Worm (Caenorhabditis elegans) whole organism, L3 larva: Measurements from ENCODE around the gene ddo-2.

Experiments used
- R02D3.7 ChIP-seq: fragments of 150-350 bp; optimal IDR thresholded peaks from 2 replicates; lab custom pipeline; 2014; ENCODE audit warnings: missing biosample characterization, missing genetic modification characterization
- ZK546.5 ChIP-seq: sonication (generic microtip); optimal IDR thresholded peaks from 2 replicates; lab custom pipeline; 2017; ENCODE audit warnings: missing biosample characterization, missing genetic modification characterization
- ama-1 ChIP-seq: fragments of 150-350 bp; optimal IDR thresholded peaks from 2 replicates; lab custom pipeline; 2018
- ceh-16 ChIP-seq: sonication (generic microtip); optimal IDR thresholded peaks from 2 replicates; lab custom pipeline; 2017; ENCODE audit warnings: missing biosample characterization, missing genetic modification characterization
- ceh-28 ChIP-seq: fragments of 150-350 bp; optimal IDR thresholded peaks from 2 replicates; lab custom pipeline; 2014; ENCODE audit warnings: missing biosample characterization, missing genetic modification reagents, missing genetic modification characterization
- ceh-82 ChIP-seq: fragments of 150-350 bp; optimal IDR thresholded peaks from 2 replicates; lab custom pipeline; 2014; ENCODE audit warnings: missing biosample characterization, missing genetic modification characterization
- ceh-9 ChIP-seq: sonication (generic microtip); optimal IDR thresholded peaks from 2 replicates; lab custom pipeline; 2018; ENCODE audit warnings: missing biosample characterization, missing genetic modification characterization
- daf-12 ChIP-seq: fragments of 150-350 bp; optimal IDR thresholded peaks from 2 replicates; lab custom pipeline; 2014; ENCODE audit warnings: missing biosample characterization, missing genetic modification reagents, missing genetic modification characterization
- egl-27 ChIP-seq: sonication (generic microtip); optimal IDR thresholded peaks from 4 replicates; lab custom pipeline; 2017; ENCODE audit warnings: missing biosample characterization, missing genetic modification reagents, missing genetic modification characterization
- egl-5 ChIP-seq: fragments of 150-350 bp; optimal IDR thresholded peaks from 2 replicates; lab custom pipeline; 2017; ENCODE audit warnings: missing biosample characterization, missing genetic modification reagents, missing genetic modification characterization, inconsistent platforms
- elt-1 ChIP-seq: fragments of 150-350 bp; optimal IDR thresholded peaks from 2 replicates; lab custom pipeline; 2014; ENCODE audit warnings: missing biosample characterization, missing genetic modification characterization
- elt-2 ChIP-seq: sonication (generic microtip); optimal IDR thresholded peaks from 2 replicates; lab custom pipeline; 2016; ENCODE audit warnings: missing genetic modification reagents, mild to moderate bottlenecking, missing genetic modification characterization, missing compliant biosample characterization
- elt-3 ChIP-seq, 3 experiments: fragments of 150-350 bp in 1 of 3; sonication (generic microtip) in 2 of 3; optimal IDR thresholded peaks; 2 replicates in 2 of 3; 4 replicates in 1 of 3; lab custom pipeline; 2014 to 2017; ENCODE audit warnings: missing biosample characterization in 3 of 3, missing genetic modification characterization in 3 of 3
- eor-1 ChIP-seq, 2 experiments: fragments of 150-350 bp; optimal IDR thresholded peaks; 2 replicates each; lab custom pipeline; 2014 to 2018; ENCODE audit warnings: missing biosample characterization in 2 of 2, missing genetic modification characterization in 2 of 2
- fkh-10 ChIP-seq: sonication (generic microtip); optimal IDR thresholded peaks from 2 replicates; lab custom pipeline; 2017; ENCODE audit warnings: missing biosample characterization, missing genetic modification reagents, missing genetic modification characterization
- fkh-2 ChIP-seq: fragments of 150-350 bp; optimal IDR thresholded peaks from 2 replicates; lab custom pipeline; 2014; ENCODE audit warnings: missing biosample characterization, missing genetic modification reagents, missing genetic modification characterization
- fos-1 ChIP-seq: fragments of 150-350 bp; optimal IDR thresholded peaks from 2 replicates; lab custom pipeline; 2014; ENCODE audit warnings: missing biosample characterization, missing genetic modification characterization
- hmg-11 ChIP-seq: sonication (generic microtip); optimal IDR thresholded peaks from 2 replicates; lab custom pipeline; 2016; ENCODE audit warnings: missing genetic modification characterization, missing compliant biosample characterization
- jun-1 ChIP-seq: fragments of 150-350 bp; optimal IDR thresholded peaks from 2 replicates; lab custom pipeline; 2014; ENCODE audit warnings: missing biosample characterization, missing genetic modification reagents, missing genetic modification characterization
- lin-15B ChIP-seq: fragments of 150-350 bp; optimal IDR thresholded peaks from 2 replicates; lab custom pipeline; 2014; ENCODE audit warnings: missing biosample characterization, missing genetic modification characterization
- lin-39 ChIP-seq: fragments of 150-350 bp; optimal IDR thresholded peaks from 2 replicates; lab custom pipeline; 2018; ENCODE audit warnings: missing biosample characterization, missing genetic modification reagents, missing genetic modification characterization
- mdl-1 ChIP-seq: fragments of 150-350 bp; optimal IDR thresholded peaks from 2 replicates; lab custom pipeline; 2014; ENCODE audit warnings: missing biosample characterization, missing genetic modification characterization
- mml-1 ChIP-seq: fragments of 150-350 bp; sonication (generic microtip); optimal IDR thresholded peaks from 3 replicates; lab custom pipeline; 2014; ENCODE audit warnings: missing biosample characterization, missing genetic modification characterization
- nfya-1 ChIP-seq: sonication (generic microtip); optimal IDR thresholded peaks from 2 replicates; lab custom pipeline; 2017; ENCODE audit warnings: missing genetic modification characterization, mild to moderate bottlenecking, missing compliant biosample characterization, antibody characterized with exemption, moderate library complexity; ENCODE audit not compliant: insufficient read depth
- nhr-11 ChIP-seq: fragments of 150-350 bp; optimal IDR thresholded peaks from 2 replicates; lab custom pipeline; 2014; ENCODE audit warnings: missing biosample characterization, missing genetic modification characterization
- nhr-12 ChIP-seq: fragments of 150-350 bp; optimal IDR thresholded peaks from 2 replicates; lab custom pipeline; 2014; ENCODE audit warnings: missing biosample characterization, missing genetic modification characterization
- nhr-237 ChIP-seq: fragments of 150-350 bp; optimal IDR thresholded peaks from 2 replicates; lab custom pipeline; 2014; ENCODE audit warnings: missing biosample characterization, missing genetic modification characterization
- nhr-25 ChIP-seq: sonication (generic microtip); optimal IDR thresholded peaks from 2 replicates; lab custom pipeline; 2017; ENCODE audit warnings: missing biosample characterization, missing genetic modification characterization
- nhr-28 ChIP-seq: fragments of 150-350 bp; optimal IDR thresholded peaks from 2 replicates; lab custom pipeline; 2014; ENCODE audit warnings: missing biosample characterization, missing genetic modification characterization
- nhr-43 ChIP-seq: sonication (generic microtip); optimal IDR thresholded peaks from 2 replicates; lab custom pipeline; 2016; ENCODE audit warnings: mild to moderate bottlenecking, missing genetic modification characterization, missing compliant biosample characterization; ENCODE audit not compliant: poor library complexity, severe bottlenecking
- nhr-67 ChIP-seq: fragments of 150-350 bp; optimal IDR thresholded peaks from 2 replicates; lab custom pipeline; 2014; ENCODE audit warnings: missing biosample characterization, missing genetic modification characterization
- nhr-76 ChIP-seq: fragments of 150-350 bp; sonication (generic microtip); optimal IDR thresholded peaks from 5 replicates; lab custom pipeline; 2014; ENCODE audit warnings: missing biosample characterization, missing genetic modification characterization
- nhr-77 ChIP-seq: fragments of 150-350 bp; optimal IDR thresholded peaks from 2 replicates; lab custom pipeline; 2014; ENCODE audit warnings: missing biosample characterization, missing genetic modification characterization
- pha-4 ChIP-seq: fragments of 150-350 bp; optimal IDR thresholded peaks from 2 replicates; lab custom pipeline; 2014; ENCODE audit warnings: missing biosample characterization, missing genetic modification reagents, missing genetic modification characterization
- pqm-1 ChIP-seq: fragments of 150-350 bp; optimal IDR thresholded peaks from 2 replicates; lab custom pipeline; 2017; ENCODE audit warnings: missing biosample characterization, missing genetic modification characterization, inconsistent platforms
- sea-2 ChIP-seq: fragments of 150-350 bp; sonication (generic microtip); optimal IDR thresholded peaks from 4 replicates; lab custom pipeline; 2014; ENCODE audit warnings: missing biosample characterization, missing genetic modification reagents, missing genetic modification characterization
- skn-1 ChIP-seq: fragments of 150-350 bp; optimal IDR thresholded peaks from 2 replicates; lab custom pipeline; 2014; ENCODE audit warnings: missing biosample characterization, missing genetic modification characterization
- snpc-4 ChIP-seq: fragments of 150-350 bp; optimal IDR thresholded peaks from 2 replicates; lab custom pipeline; 2014; ENCODE audit warnings: missing biosample characterization, missing genetic modification characterization
- tbx-2 ChIP-seq: sonication (generic microtip); optimal IDR thresholded peaks from 2 replicates; lab custom pipeline; 2016; ENCODE audit warnings: mild to moderate bottlenecking, missing genetic modification characterization, missing compliant biosample characterization
- unc-39 ChIP-seq: sonication (generic microtip); optimal IDR thresholded peaks from 4 replicates; lab custom pipeline; 2017; ENCODE audit warnings: missing biosample characterization, missing genetic modification characterization
- unc-62 ChIP-seq: fragments of 150-350 bp; sonication (generic microtip); optimal IDR thresholded peaks from 4 replicates; lab custom pipeline; 2014; ENCODE audit warnings: missing biosample characterization, missing genetic modification reagents, missing genetic modification characterization
- zag-1 ChIP-seq: fragments of 150-350 bp; optimal IDR thresholded peaks from 2 replicates; lab custom pipeline; 2014; ENCODE audit warnings: missing biosample characterization, missing genetic modification characterization
- ztf-11 ChIP-seq: fragments of 150-350 bp; optimal IDR thresholded peaks from 2 replicates; lab custom pipeline; 2014; ENCODE audit warnings: missing biosample characterization, missing genetic modification characterization
- ztf-4 ChIP-seq: fragments of 150-350 bp; optimal IDR thresholded peaks from 2 replicates; lab custom pipeline; 2014; ENCODE audit warnings: missing biosample characterization, missing genetic modification characterization

ddo-2 gene

ce11 chrV:7472815-7473214 is 37.3 kb upstream of the ddo-2 start, which contains the start of gene str-28:
str-28 (minus strand) TSS chrV:7472915.
- TF ChIP-seq eor-1 (tag; optimal IDR thresholded peaks at IDR 0.05; lab: Kevin White, UChicago) (no peak), R02D3.7 (tag; lab: Kevin White, UChicago) (no peak), nhr-25 (tag; lab: Kevin White, UChicago) (no peak), ama-1 (no peak), mml-1 (tag; lab: Kevin White, UChicago) (no peak), nfya-1 (tag; lab: Kevin White, UChicago) (no peak), ztf-11 (tag; lab: Kevin White, UChicago) (no peak), lin-15B (tag; lab: Kevin White, UChicago) (no peak), elt-2 (no peak), nhr-237 (no peak), hmg-11 (tag; lab: Kevin White, UChicago) (no peak), nhr-11 (tag; lab: Kevin White, UChicago) (no peak), mdl-1 (tag; lab: Kevin White, UChicago) (no peak), pqm-1 (tag; lab: Kevin White, UChicago) (no peak), nhr-77 (tag; lab: Kevin White, UChicago) (no peak), nhr-28 (tag; lab: Kevin White, UChicago) (no peak), ceh-82 (no peak), skn-1 (tag; lab: Kevin White, UChicago) (no peak), tbx-2 (tag; lab: Kevin White, UChicago) (no peak)

- TF ChIP-seq ztf-4 (tag; lab: Kevin White, UChicago) (no peak), snpc-4 (tag; lab: Kevin White, UChicago) (peak; percentile 76), ceh-16 (tag; lab: Kevin White, UChicago) (no peak), hmg-11 (tag; lab: Kevin White, UChicago) (peak; percentile 80), nhr-76 (tag; lab: Kevin White, UChicago) (no peak), jun-1 (tag; lab: Kevin White, UChicago) (no peak), fkh-2 (tag; lab: Kevin White, UChicago) (no peak), nhr-25 (tag; lab: Kevin White, UChicago) (peak; percentile 65), ztf-11 (tag; lab: Kevin White, UChicago) (no peak), nhr-43 (tag; lab: Kevin White, UChicago) (peak; percentile 57), mdl-1 (tag; lab: Kevin White, UChicago) (no peak), nfya-1 (tag; lab: Kevin White, UChicago) (peak; percentile 71), nhr-237 (no peak), elt-1 (tag; lab: Kevin White, UChicago) (no peak), fkh-10 (GFP tag; lab: Kevin White, UChicago) (no peak), egl-5 (tag; lab: Kevin White, UChicago) (peak; percentile 50), zag-1 (no peak), nhr-28 (tag; lab: Kevin White, UChicago) (no peak), fos-1 (tag; lab: Kevin White, UChicago) (no peak), daf-12 (tag; lab: Kevin White, UChicago) (no peak), R02D3.7 (tag; lab: Kevin White, UChicago) (no peak), pha-4 (no peak), lin-15B (tag; lab: Kevin White, UChicago) (peak; percentile 77), nhr-77 (tag; lab: Kevin White, UChicago) (no peak), eor-1 (tag; optimal IDR thresholded peaks at IDR 0.05; lab: Kevin White, UChicago) (no peak), ceh-9 (tag; lab: Kevin White, UChicago) (no peak), elt-2 (peak; percentile 40), ceh-28 (no peak), elt-3 (tag; optimal IDR thresholded peaks at IDR 0.05; lab: Kevin White, UChicago) (no peak), nhr-12 (tag; lab: Kevin White, UChicago) (no peak), egl-27 (no peak), unc-62 (GFP tag; lab: Kevin White, UChicago) (no peak), pqm-1 (tag; lab: Kevin White, UChicago) (peak; percentile 39), sea-2 (GFP tag; lab: Kevin White, UChicago) (no peak), unc-39 (tag; lab: Kevin White, UChicago) (no peak), nhr-67 (tag; lab: Kevin White, UChicago) (no peak), ama-1 (no peak), ZK546.5 (no peak), lin-39 (no peak)
Observed at ce11 chrV:7465509-7465908, 30.0 kb upstream of the ddo-2 start, which contains the start of gene F25E5.1. F25E5.1 (plus strand) TSS chrV:7465884.
